Fruit fly (Drosophila melanogaster): Measurements from ENCODE around the gene Ccp84Ae.

Gene Ccp84Ae

dm6 chr3R:6667245-6667644 lies 24.3 kb downstream of the Ccp84Ae start (continued):
- no peak for TF ChIP-seq toy (GFP tag; IDR thresholded peaks at IDR 0.05)
- TF ChIP-seq pnt (GFP tag; optimal IDR thresholded peaks at IDR 0.05): no peak
- TF ChIP-seq C15 (GFP tag; IDR thresholded peaks at IDR 0.05): no peak
- no peak for TF ChIP-seq CG42726 (GFP tag; IDR thresholded peaks at IDR 0.05; ENCODE audit: partially characterized antibody)
- TF ChIP-seq CG10565 (GFP tag; optimal IDR thresholded peaks at IDR 0.05): no peak
- TF ChIP-seq Poxn (GFP tag; IDR thresholded peaks at IDR 0.05): no peak
- TF ChIP-seq CG15479 (GFP tag; optimal IDR thresholded peaks at IDR 0.05): peak; percentile 95
- no peak for TF ChIP-seq CG7786 (GFP tag; optimal IDR thresholded peaks at IDR 0.05)
- peak; percentile 84 for TF ChIP-seq CG9727 (GFP tag; optimal IDR thresholded peaks at IDR 0.05)
- no peak for TF ChIP-seq danr (GFP tag; IDR thresholded peaks at IDR 0.05)
- TF ChIP-seq grn (GFP tag; optimal IDR thresholded peaks at IDR 0.05): peak; percentile 79
- peak; percentile 73 for TF ChIP-seq gsb-n (tag; optimal IDR thresholded peaks at IDR 0.05)
- no peak for TF ChIP-seq chn (GFP tag; optimal IDR thresholded peaks at IDR 0.05)
- TF ChIP-seq CG2202 (tag; optimal IDR thresholded peaks at IDR 0.05): peak; percentile 88
- TF ChIP-seq fd102C (GFP tag; optimal IDR thresholded peaks at IDR 0.05): peak; percentile 98
- peak; percentile 68 for TF ChIP-seq CG12236 (GFP tag; optimal IDR thresholded peaks at IDR 0.05)
- TF ChIP-seq tll (GFP tag; optimal IDR thresholded peaks at IDR 0.05): peak in 1 of 2 experiments; percentile 86
- TF ChIP-seq yki (optimal IDR thresholded peaks at IDR 0.05): no peak
- TF ChIP-seq grau (tag; optimal IDR thresholded peaks at IDR 0.05): no peak
- TF ChIP-seq slbo (GFP tag; IDR thresholded peaks at IDR 0.05): no peak
- peak; percentile 83 for TF ChIP-seq CG7745 (tag; optimal IDR thresholded peaks at IDR 0.05)
- no peak for TF ChIP-seq CG9797 (GFP tag; optimal IDR thresholded peaks at IDR 0.05)
- TF ChIP-seq HLH4C (GFP tag; IDR thresholded peaks at IDR 0.05; ENCODE audit: partially characterized antibody): no peak
- peak; percentile 43 for TF ChIP-seq Lhr (GFP tag; optimal IDR thresholded peaks at IDR 0.05)
- TF ChIP-seq CG30020 (tag; optimal IDR thresholded peaks at IDR 0.05): no peak
- no peak for TF ChIP-seq az2 (GFP tag; optimal IDR thresholded peaks at IDR 0.05)
- TF ChIP-seq jumu (GFP tag; optimal IDR thresholded peaks at IDR 0.05): no peak
- peak; percentile 53 for TF ChIP-seq salm (tag; optimal IDR thresholded peaks at IDR 0.05)
- peak; percentile 54 for TF ChIP-seq Vsx1 (GFP tag; optimal IDR thresholded peaks at IDR 0.05)
- no peak for TF ChIP-seq so (GFP tag; IDR thresholded peaks at IDR 0.05)
- no peak for TF ChIP-seq Jarid2 (GFP tag; optimal IDR thresholded peaks at IDR 0.05)
- no peak for TF ChIP-seq CG18599 (GFP tag; optimal IDR thresholded peaks at IDR 0.05)
- TF ChIP-seq esg (GFP tag; conservative IDR thresholded peaks at IDR 0.05): no peak
- TF ChIP-seq CG34422 (GFP tag; IDR thresholded peaks at IDR 0.05): no peak
- peak; percentile 39 for TF ChIP-seq CG15601 (tag; optimal IDR thresholded peaks at IDR 0.05)
- TF ChIP-seq Hr51 (GFP tag; optimal IDR thresholded peaks at IDR 0.05): no peak
- no peak for TF ChIP-seq CG13775 (GFP tag; optimal IDR thresholded peaks at IDR 0.05)
- TF ChIP-seq Atf-2 (GFP tag; optimal IDR thresholded peaks at IDR 0.05): no peak
- TF ChIP-seq CG7372 (GFP tag; IDR thresholded peaks at IDR 0.05): no peak
- TF ChIP-seq her (GFP tag; optimal IDR thresholded peaks at IDR 0.05): peak; percentile 31
- no peak for TF ChIP-seq Mad (GFP tag; optimal IDR thresholded peaks at IDR 0.05)
- no peak for TF ChIP-seq exex (tag; optimal IDR thresholded peaks at IDR 0.05)
- TF ChIP-seq CG1233 (GFP tag; optimal IDR thresholded peaks at IDR 0.05): peak; percentile 59
- TF ChIP-seq CG34376 (GFP tag; optimal IDR thresholded peaks at IDR 0.05): no peak
- no peak for TF ChIP-seq CG17912 (GFP tag; optimal IDR thresholded peaks at IDR 0.05)
- TF ChIP-seq CG8478 (optimal IDR thresholded peaks at IDR 0.05): no peak
- no peak for TF ChIP-seq Chrac-16 (GFP tag; optimal IDR thresholded peaks at IDR 0.05)
- no peak for TF ChIP-seq NFAT (GFP tag; IDR thresholded peaks at IDR 0.05)
- TF ChIP-seq gcm (GFP tag; optimal IDR thresholded peaks at IDR 0.05): peak; percentile 34
- peak; percentile 34 for TF ChIP-seq CG10462 (GFP tag; optimal IDR thresholded peaks at IDR 0.05)
- no peak for TF ChIP-seq sim (GFP tag; IDR thresholded peaks at IDR 0.05)
- peak; percentile 78 for TF ChIP-seq zen (tag; optimal IDR thresholded peaks at IDR 0.05)
